Worm (Caenorhabditis elegans) whole organism, L2 larva: ENCODE measurements around the gene fbxa-75.

Experiments used
- C34F6.9 ChIP-seq: fragments of 150-350 bp; optimal IDR thresholded peaks from 2 replicates; lab custom pipeline; 2014; ENCODE audit warnings: missing biosample characterization, missing genetic modification characterization
- F13H6.1 ChIP-seq: sonication (generic microtip); optimal IDR thresholded peaks from 2 replicates; lab custom pipeline; 2016; ENCODE audit warnings: missing genetic modification characterization, missing compliant biosample characterization
- Y55F3AM.14 ChIP-seq: fragments of 200-800 bp; sonication (Bioruptor generic); optimal IDR thresholded peaks from 2 replicates; lab custom pipeline; 2018; ENCODE audit warnings: mild to moderate bottlenecking, missing genetic modification characterization, missing compliant biosample characterization
- ZK546.5 ChIP-seq: sonication (generic microtip); optimal IDR thresholded peaks from 2 replicates; lab custom pipeline; 2017; ENCODE audit warnings: missing biosample characterization, missing genetic modification characterization
- alr-1 ChIP-seq: fragments of 150-350 bp; optimal IDR thresholded peaks from 2 replicates; lab custom pipeline; 2014; ENCODE audit warnings: missing biosample characterization, missing genetic modification characterization
- aly-2 ChIP-seq: fragments of 150-350 bp; optimal IDR thresholded peaks from 2 replicates; lab custom pipeline; 2014; ENCODE audit warnings: missing biosample characterization, missing genetic modification characterization
- ama-1 ChIP-seq: fragments of 150-350 bp; optimal IDR thresholded peaks from 2 replicates; lab custom pipeline; 2018; ENCODE audit warnings: inconsistent platforms
- ceh-16 ChIP-seq: fragments of 150-350 bp; optimal IDR thresholded peaks from 2 replicates; lab custom pipeline; 2014; ENCODE audit warnings: missing biosample characterization, missing genetic modification characterization
- ceh-82 ChIP-seq: fragments of 150-350 bp; optimal IDR thresholded peaks from 2 replicates; lab custom pipeline; 2014; ENCODE audit warnings: missing biosample characterization, missing genetic modification characterization
- dmd-4 ChIP-seq: sonication (generic microtip); optimal IDR thresholded peaks from 2 replicates; lab custom pipeline; 2017; ENCODE audit warnings: missing biosample characterization, missing genetic modification characterization
- egl-27 ChIP-seq: sonication (generic microtip); optimal IDR thresholded peaks from 3 replicates; lab custom pipeline; 2017; ENCODE audit warnings: missing biosample characterization, missing genetic modification reagents, missing genetic modification characterization
- elt-1 ChIP-seq: fragments of 150-350 bp; optimal IDR thresholded peaks from 2 replicates; lab custom pipeline; 2014; ENCODE audit warnings: missing biosample characterization, missing genetic modification characterization
- elt-3 ChIP-seq: sonication (generic microtip); optimal IDR thresholded peaks from 2 replicates; lab custom pipeline; 2017; ENCODE audit warnings: missing biosample characterization, missing genetic modification characterization
- fos-1 ChIP-seq: fragments of 150-350 bp; optimal IDR thresholded peaks from 2 replicates; lab custom pipeline; 2014; ENCODE audit warnings: missing biosample characterization, missing genetic modification characterization
- gmeb-1 ChIP-seq: fragments of 150-350 bp; optimal IDR thresholded peaks from 2 replicates; lab custom pipeline; 2014; ENCODE audit warnings: missing biosample characterization, missing genetic modification characterization
- lin-11 ChIP-seq: fragments of 150-350 bp; sonication (generic microtip); optimal IDR thresholded peaks from 2 replicates; lab custom pipeline; 2014; ENCODE audit warnings: missing biosample characterization, missing genetic modification characterization, inconsistent platforms, mixed read lengths
- lin-13 ChIP-seq: fragments of 150-350 bp; optimal IDR thresholded peaks from 2 replicates; lab custom pipeline; 2014; ENCODE audit warnings: missing biosample characterization, missing genetic modification reagents, missing genetic modification characterization
- lsy-2 ChIP-seq, 2 experiments: fragments of 150-350 bp in 1 of 2; sonication (generic microtip) in 1 of 2; optimal IDR thresholded peaks; 2 replicates each; lab custom pipeline; 2014 to 2017; ENCODE audit warnings: missing biosample characterization in 2 of 2, missing genetic modification characterization in 2 of 2
- mbf-1 ChIP-seq: sonication (generic microtip); optimal IDR thresholded peaks from 2 replicates; lab custom pipeline; 2017; ENCODE audit warnings: missing biosample characterization, missing genetic modification characterization
- nhr-10 ChIP-seq: sonication (generic microtip); optimal IDR thresholded peaks from 2 replicates; lab custom pipeline; 2017; ENCODE audit warnings: missing biosample characterization, missing genetic modification characterization
- nhr-12 ChIP-seq: fragments of 150-350 bp; optimal IDR thresholded peaks from 2 replicates; lab custom pipeline; 2014; ENCODE audit warnings: missing biosample characterization, missing genetic modification characterization
- nhr-129 ChIP-seq: fragments of 150-350 bp; optimal IDR thresholded peaks from 2 replicates; lab custom pipeline; 2014; ENCODE audit warnings: missing biosample characterization, missing genetic modification characterization
- nhr-21 ChIP-seq: fragments of 150-350 bp; optimal IDR thresholded peaks from 2 replicates; lab custom pipeline; 2014; ENCODE audit warnings: missing biosample characterization, missing genetic modification characterization
- nhr-23 ChIP-seq: fragments of 150-350 bp; optimal IDR thresholded peaks from 2 replicates; lab custom pipeline; 2014; ENCODE audit warnings: missing biosample characterization, missing genetic modification reagents, missing genetic modification characterization
- nhr-25 ChIP-seq: fragments of 150-350 bp; sonication (generic microtip); optimal IDR thresholded peaks from 3 replicates; lab custom pipeline; 2014; ENCODE audit warnings: missing biosample characterization, missing genetic modification characterization
- nhr-77 ChIP-seq: fragments of 150-350 bp; optimal IDR thresholded peaks from 2 replicates; lab custom pipeline; 2014; ENCODE audit warnings: missing biosample characterization, missing genetic modification characterization
- peb-1 ChIP-seq: fragments of 150-350 bp; optimal IDR thresholded peaks from 2 replicates; lab custom pipeline; 2014; ENCODE audit warnings: missing biosample characterization, missing genetic modification characterization
- sem-4 ChIP-seq: fragments of 150-350 bp; optimal IDR thresholded peaks from 2 replicates; lab custom pipeline; 2014; ENCODE audit warnings: missing biosample characterization, missing genetic modification reagents, missing genetic modification characterization
- skn-1 ChIP-seq: sonication (generic microtip); optimal IDR thresholded peaks from 2 replicates; lab custom pipeline; 2017; ENCODE audit warnings: missing biosample characterization, missing genetic modification characterization
- sma-3 ChIP-seq: sonication (generic microtip); optimal IDR thresholded peaks from 2 replicates; lab custom pipeline; 2016; ENCODE audit warnings: missing genetic modification reagents, missing genetic modification characterization, missing compliant biosample characterization
- unc-39 ChIP-seq: fragments of 150-350 bp; optimal IDR thresholded peaks from 2 replicates; lab custom pipeline; 2014; ENCODE audit warnings: missing biosample characterization, missing genetic modification characterization
- unc-62 ChIP-seq: fragments of 150-350 bp; optimal IDR thresholded peaks from 2 replicates; lab custom pipeline; 2014; ENCODE audit warnings: missing biosample characterization, missing genetic modification reagents, missing genetic modification characterization
- zag-1 ChIP-seq: fragments of 150-350 bp; optimal IDR thresholded peaks from 2 replicates; lab custom pipeline; 2014; ENCODE audit warnings: missing biosample characterization, missing genetic modification characterization
- ztf-1 ChIP-seq: fragments of 200-800 bp; sonication (Bioruptor generic); conservative IDR thresholded peaks from 2 replicates; pipeline ENCODE4 v1.3.6; 2022; ENCODE audit warnings: missing genetic modification characterization, missing compliant biosample characterization
- ztf-11 ChIP-seq: sonication (generic microtip); optimal IDR thresholded peaks from 2 replicates; lab custom pipeline; 2017; ENCODE audit warnings: missing biosample characterization, missing genetic modification characterization
- ztf-4 ChIP-seq: fragments of 150-350 bp; optimal IDR thresholded peaks from 2 replicates; lab custom pipeline; 2014; ENCODE audit warnings: missing biosample characterization, missing genetic modification characterization

Gene fbxa-75

ce11 chrIII:1331894-1332293 is 28.4 kb downstream of the fbxa-75 start, which contains the start of gene Y82E9BL.19:
TSS of gene Y82E9BL.19 (plus strand) at chrIII:1332016.
- TF ChIP-seq ztf-4 (tag; lab: Kevin White, UChicago) (no peak), F13H6.1 (tag; lab: Kevin White, UChicago) (no peak), ZK546.5 (tag; lab: Kevin White, UChicago) (no peak), fos-1 (tag; lab: Kevin White, UChicago) (peak; percentile 60), nhr-77 (no peak)

ce11 chrIII:1340240-1340639 is 36.7 kb downstream of the fbxa-75 start, which contains the start of gene fbxa-5:
TSS of gene fbxa-5 (minus strand) at chrIII:1340340.
- TF ChIP-seq ceh-82 (tag; lab: Kevin White, UChicago): no peak
- TF ChIP-seq unc-39: no peak
- TF ChIP-seq ceh-16: no peak
- no peak for TF ChIP-seq ZK546.5 (tag; lab: Kevin White, UChicago)
- TF ChIP-seq alr-1 (tag; lab: Kevin White, UChicago): no peak
- TF ChIP-seq nhr-12: no peak
- no peak for TF ChIP-seq mbf-1 (tag; lab: Kevin White, UChicago)
- no peak for TF ChIP-seq elt-1 (tag; lab: Kevin White, UChicago)
- TF ChIP-seq sem-4 (tag; lab: Kevin White, UChicago): no peak
- no peak for TF ChIP-seq skn-1 (tag; lab: Kevin White, UChicago)
- TF ChIP-seq nhr-25 (tag; lab: Kevin White, UChicago): no peak
- TF ChIP-seq ztf-4 (tag; lab: Kevin White, UChicago): no peak
- no peak for TF ChIP-seq gmeb-1 (tag; lab: Kevin White, UChicago)
- no peak for TF ChIP-seq peb-1 (tag; lab: Kevin White, UChicago)
- no peak for TF ChIP-seq nhr-77

- TF ChIP-seq fos-1 (tag; lab: Kevin White, UChicago) (peak; percentile 48), nhr-12 (no peak), mbf-1 (tag; lab: Kevin White, UChicago) (no peak)
Observed at ce11 chrIII:1342488-1342887, 39.0 kb downstream of the fbxa-75 start, which contains the start of gene fbxa-26. TSS of gene fbxa-26 (minus strand) at chrIII:1342522.

ce11 chrIII:1342919-1343419 is 39.5 kb downstream of the fbxa-75 start, which contains the start of gene fbxa-27:
TSS of gene fbxa-27 (plus strand) at chrIII:1342969.
- TF ChIP-seq unc-62 (GFP tag; lab: Kevin White, UChicago) (no peak), skn-1 (tag; lab: Kevin White, UChicago) (no peak), ceh-16 (no peak), nhr-129 (tag; lab: Kevin White, UChicago) (no peak), sma-3 (GFP tag; lab: Kevin White, UChicago) (no peak), aly-2 (tag; lab: Kevin White, UChicago) (no peak), egl-27 (tag; lab: Kevin White, UChicago) (no peak), nhr-12 (no peak), ZK546.5 (tag; lab: Kevin White, UChicago) (no peak)

ce11 chrIII:1345694-1346093 is 42.2 kb downstream of the fbxa-75 start, which contains the start of gene Y82E9BL.6:
TSS of gene Y82E9BL.6 (minus strand) at chrIII:1345794.
- TF ChIP-seq skn-1 (tag; lab: Kevin White, UChicago) (no peak), Y55F3AM.14 (GFP tag; lab: Kevin White, UChicago) (no peak), fos-1 (tag; lab: Kevin White, UChicago) (no peak), elt-1 (tag; lab: Kevin White, UChicago) (no peak), mbf-1 (tag; lab: Kevin White, UChicago) (no peak), lsy-2 (tag; optimal IDR thresholded peaks at IDR 0.05; lab: Kevin White, UChicago) (no peak), ztf-4 (tag; lab: Kevin White, UChicago) (no peak), C34F6.9 (tag; lab: Kevin White, UChicago) (no peak), unc-62 (GFP tag; lab: Kevin White, UChicago) (no peak), ztf-1 (GFP tag; lab: Robert Waterston, UW) (no peak), dmd-4 (tag; lab: Kevin White, UChicago) (no peak), zag-1 (tag; lab: Kevin White, UChicago) (no peak), ztf-11 (tag; lab: Kevin White, UChicago) (no peak), nhr-77 (no peak), sem-4 (tag; lab: Kevin White, UChicago) (no peak), lin-13 (no peak), nhr-23 (no peak)

ce11 chrIII:1347003-1347402 is 43.5 kb downstream of the fbxa-75 start:
- no peak for TF ChIP-seq lin-11 (tag; lab: Kevin White, UChicago)
- TF ChIP-seq nhr-10 (tag; lab: Kevin White, UChicago): no peak
- no peak for TF ChIP-seq ama-1 (lab: Kevin White, UChicago)
- TF ChIP-seq unc-62 (GFP tag; lab: Kevin White, UChicago): no peak
- no peak for TF ChIP-seq nhr-21 (tag; lab: Kevin White, UChicago)
- TF ChIP-seq elt-3: no peak
- no peak for TF ChIP-seq lsy-2 (tag; optimal IDR thresholded peaks at IDR 0.05; lab: Kevin White, UChicago)
